Fruit fly (Drosophila melanogaster) whole organism, embryonic: Measurements from ENCODE around the gene CG17801.

Source experiments
- BEAF-32 ChIP-seq: fragments of 200-800 bp; sonication (Bioruptor generic); optimal IDR thresholded peaks from 3 replicates; lab custom pipeline; 2017; ENCODE audit warnings: missing biosample characterization, missing genetic modification characterization, mild to moderate bottlenecking, moderate library complexity, missing genetic modification reagents
- Blimp-1 ChIP-seq: fragments of 200-800 bp; sonication (Bioruptor generic); optimal IDR thresholded peaks from 3 replicates; lab custom pipeline; 2018; ENCODE audit warnings: missing biosample characterization, missing genetic modification characterization, mild to moderate bottlenecking, moderate library complexity, missing genetic modification reagents
- CG11398 ChIP-seq: fragments of 200-800 bp; sonication (Bioruptor generic); optimal IDR thresholded peaks from 2 replicates; lab custom pipeline; 2016; ENCODE audit warnings: missing biosample characterization, missing genetic modification characterization
- CG11723 ChIP-seq: fragments of 200-800 bp; sonication (Bioruptor generic); optimal IDR thresholded peaks from 2 replicates; lab custom pipeline; 2017; ENCODE audit warnings: missing biosample characterization, mild to moderate bottlenecking, missing genetic modification characterization
- CG12299 ChIP-seq: fragments of 200-800 bp; sonication (Bioruptor generic); optimal IDR thresholded peaks from 2 replicates; lab custom pipeline; 2018; ENCODE audit warnings: missing biosample characterization, mild to moderate bottlenecking, missing genetic modification characterization
- CG13424 ChIP-seq: fragments of 200-800 bp; sonication (Bioruptor generic); optimal IDR thresholded peaks from 2 replicates; lab custom pipeline; 2019; ENCODE audit warnings: missing biosample characterization, mild to moderate bottlenecking, missing genetic modification characterization, moderate library complexity
- CG14667 ChIP-seq: fragments of 200-800 bp; sonication (Bioruptor generic); IDR thresholded peaks from 2 replicates; pipeline ENCODE4 v1.3.6; 2022; ENCODE audit warnings: missing biosample characterization, missing genetic modification characterization
- CG1603 ChIP-seq: fragments of 200-800 bp; sonication (Bioruptor generic); optimal IDR thresholded peaks from 2 replicates; lab custom pipeline; 2019; ENCODE audit warnings: missing biosample characterization, mild to moderate bottlenecking, missing genetic modification characterization, moderate library complexity
- CG17328 ChIP-seq: fragments of 200-800 bp; sonication (Bioruptor generic); IDR thresholded peaks from 2 replicates; pipeline ENCODE4 v1.3.6; 2022; ENCODE audit warnings: missing biosample characterization, missing genetic modification characterization
- CG17912 ChIP-seq: fragments of 200-800 bp; sonication (Bioruptor generic); optimal IDR thresholded peaks from 2 replicates; lab custom pipeline; 2018; ENCODE audit warnings: missing biosample characterization, mild to moderate bottlenecking, missing genetic modification characterization
- CG1792 ChIP-seq: fragments of 200-800 bp; sonication (Bioruptor generic); optimal IDR thresholded peaks from 2 replicates; lab custom pipeline; 2016; ENCODE audit warnings: missing biosample characterization, missing genetic modification characterization
- CG2875 ChIP-seq: fragments of 200-800 bp; sonication (Bioruptor generic); optimal IDR thresholded peaks from 2 replicates; lab custom pipeline; 2017; ENCODE audit warnings: missing biosample characterization, mild to moderate bottlenecking, missing genetic modification characterization, missing genetic modification reagents
- CG4282 ChIP-seq: fragments of 200-800 bp; sonication (Bioruptor generic); optimal IDR thresholded peaks from 2 replicates; lab custom pipeline; 2016; ENCODE audit warnings: missing biosample characterization, missing genetic modification characterization
- CG4360 ChIP-seq: fragments of 200-800 bp; sonication (Bioruptor generic); IDR thresholded peaks from 2 replicates; pipeline ENCODE4 v1.3.6; 2022; ENCODE audit warnings: missing biosample characterization, missing genetic modification characterization
- CG7745 ChIP-seq: fragments of 200-800 bp; sonication (Bioruptor generic); optimal IDR thresholded peaks from 2 replicates; lab custom pipeline; 2018; ENCODE audit warnings: missing biosample characterization, mild to moderate bottlenecking, missing genetic modification characterization, moderate library complexity
- CG8359 ChIP-seq: fragments of 200-800 bp; sonication (Bioruptor generic); optimal IDR thresholded peaks from 2 replicates; lab custom pipeline; 2017; ENCODE audit warnings: missing biosample characterization, mild to moderate bottlenecking, missing genetic modification characterization, borderline replicate concordance
- Elba2 ChIP-seq: fragments of 200-800 bp; sonication (Bioruptor generic); optimal IDR thresholded peaks from 3 replicates; lab custom pipeline; 2016; ENCODE audit warnings: missing biosample characterization, missing genetic modification characterization
- Hr51 ChIP-seq, 2 experiments: fragments of 200-800 bp; sonication (Bioruptor generic); optimal IDR thresholded peaks; 2 replicates in 1 of 2; 3 replicates in 1 of 2; lab custom pipeline; 2016 to 2018; ENCODE audit warnings: missing biosample characterization in 2 of 2, missing genetic modification characterization in 2 of 2, mild to moderate bottlenecking in 1 of 2, moderate library complexity in 1 of 2
- Lpt ChIP-seq: fragments of >200 bp; optimal IDR thresholded peaks from 2 replicates; lab custom pipeline; 2018; ENCODE audit warnings: missing biosample characterization, missing genetic modification characterization
- Myb ChIP-seq: fragments of 200-800 bp; sonication (Bioruptor generic); optimal IDR thresholded peaks from 2 replicates; lab custom pipeline; 2016; ENCODE audit warnings: missing biosample characterization, missing genetic modification characterization
- NC2β ChIP-seq: fragments of 200-800 bp; sonication (Bioruptor generic); optimal IDR thresholded peaks from 2 replicates; lab custom pipeline; 2016; ENCODE audit warnings: missing biosample characterization, missing genetic modification characterization
- Rfx ChIP-seq: fragments of 200-800 bp; sonication (Bioruptor generic); IDR thresholded peaks from 2 replicates; pipeline ENCODE4 v1.3.6; 2022; ENCODE audit warnings: missing biosample characterization, missing genetic modification characterization
- Scr ChIP-seq: fragments of 200-800 bp; sonication (Bioruptor generic); IDR thresholded peaks from 2 replicates; pipeline ENCODE4 v1.3.6; 2022; ENCODE audit warnings: missing biosample characterization, missing genetic modification characterization; ENCODE audit not compliant: partially characterized antibody
- YL-1 ChIP-seq: fragments of 200-800 bp; sonication (Bioruptor generic); optimal IDR thresholded peaks from 3 replicates; lab custom pipeline; 2017; ENCODE audit warnings: missing biosample characterization, mild to moderate bottlenecking, missing genetic modification characterization
- bowl ChIP-seq: fragments of 200-800 bp; sonication (Bioruptor generic); IDR thresholded peaks from 2 replicates; pipeline ENCODE4 v1.3.6; 2022; ENCODE audit warnings: missing biosample characterization, missing genetic modification characterization
- bsh ChIP-seq, 2 experiments: fragments of 200-800 bp; sonication (Bioruptor generic); optimal IDR thresholded peaks; 2 replicates each; lab custom pipeline; 2017 to 2018; ENCODE audit warnings: mild to moderate bottlenecking in 2 of 2, missing biosample characterization in 2 of 2, missing genetic modification characterization in 2 of 2, moderate library complexity in 1 of 2
- chm ChIP-seq: fragments of 200-800 bp; sonication (Bioruptor generic); IDR thresholded peaks from 2 replicates; pipeline ENCODE4 v1.3.6; 2022; ENCODE audit warnings: missing biosample characterization, missing genetic modification characterization
- corto ChIP-seq: fragments of 200-800 bp; sonication (Bioruptor generic); optimal IDR thresholded peaks from 2 replicates; lab custom pipeline; 2016; ENCODE audit warnings: missing biosample characterization, mild to moderate bottlenecking, missing genetic modification characterization, moderate library complexity
- crc ChIP-seq: fragments of 200-800 bp; sonication (Bioruptor generic); optimal IDR thresholded peaks from 2 replicates; lab custom pipeline; 2016; ENCODE audit warnings: missing biosample characterization, missing genetic modification characterization
- emc ChIP-seq: fragments of 200-800 bp; sonication (Bioruptor generic); optimal IDR thresholded peaks from 2 replicates; lab custom pipeline; 2016; ENCODE audit warnings: missing biosample characterization, missing genetic modification characterization
- exex ChIP-seq: fragments of 200-800 bp; sonication (Bioruptor generic); optimal IDR thresholded peaks from 4 replicates; lab custom pipeline; 2018; ENCODE audit warnings: missing biosample characterization, mild to moderate bottlenecking, missing genetic modification characterization, moderate library complexity
- fd3F ChIP-seq: fragments of 200-800 bp; sonication (Bioruptor generic); optimal IDR thresholded peaks from 2 replicates; lab custom pipeline; 2018; ENCODE audit warnings: missing biosample characterization, mild to moderate bottlenecking, missing genetic modification characterization, moderate library complexity
- ind ChIP-seq: fragments of 200-800 bp; sonication (Bioruptor generic); optimal IDR thresholded peaks from 3 replicates; lab custom pipeline; 2016; ENCODE audit warnings: missing biosample characterization, missing genetic modification characterization
- jigr1 ChIP-seq: fragments of 200-800 bp; sonication (Bioruptor generic); IDR thresholded peaks from 3 replicates; pipeline ENCODE4 v1.3.6; 2022; ENCODE audit warnings: missing biosample characterization, missing genetic modification characterization
- kah ChIP-seq: fragments of 200-800 bp; sonication (Bioruptor generic); optimal IDR thresholded peaks from 2 replicates; lab custom pipeline; 2018; ENCODE audit warnings: missing biosample characterization, mild to moderate bottlenecking, missing genetic modification characterization
- lbe ChIP-seq: fragments of 200-800 bp; sonication (Bioruptor generic); optimal IDR thresholded peaks from 2 replicates; lab custom pipeline; 2016; ENCODE audit warnings: missing biosample characterization, mild to moderate bottlenecking, missing genetic modification characterization
- lov ChIP-seq, 2 experiments: fragments of 200-800 bp in 1 of 2; fragments of >200 bp in 1 of 2; sonication (Bioruptor generic) in 1 of 2; IDR thresholded peaks in 1 of 2; optimal IDR thresholded peaks in 1 of 2; 2 replicates in 1 of 2; 3 replicates in 1 of 2; pipeline versions ENCODE4 v1.3.6 to Lab custom; 2017 to 2022; ENCODE audit warnings: missing biosample characterization in 1 of 2, missing genetic modification characterization in 1 of 2
- nerfin-2 ChIP-seq: fragments of 200-800 bp; sonication (Bioruptor generic); IDR thresholded peaks from 2 replicates; pipeline ENCODE4 v1.3.6; 2022; ENCODE audit warnings: missing biosample characterization, missing genetic modification characterization; ENCODE audit not compliant: partially characterized antibody
- pb ChIP-seq: fragments of 200-800 bp; sonication (Bioruptor generic); optimal IDR thresholded peaks from 3 replicates; lab custom pipeline; 2016; ENCODE audit warnings: missing biosample characterization, missing genetic modification characterization
- pnt ChIP-seq: fragments of 200-800 bp; sonication (Bioruptor generic); optimal IDR thresholded peaks from 3 replicates; lab custom pipeline; 2016; ENCODE audit warnings: missing biosample characterization, missing genetic modification characterization
- pros ChIP-seq: fragments of 200-800 bp; sonication (Bioruptor generic); optimal IDR thresholded peaks from 3 replicates; lab custom pipeline; 2019; ENCODE audit warnings: missing biosample characterization, mild to moderate bottlenecking, missing genetic modification characterization, moderate library complexity
- repo ChIP-seq: fragments of 200-800 bp; sonication (Bioruptor generic); optimal IDR thresholded peaks from 2 replicates; lab custom pipeline; 2016; ENCODE audit warnings: missing biosample characterization, missing genetic modification characterization
- sc ChIP-seq, 3 experiments: fragments of >200 bp in 2 of 3; fragments of 200-800 bp in 1 of 3; sonication (Bioruptor generic) in 1 of 3; optimal IDR thresholded peaks; 2 replicates in 2 of 3; 3 replicates in 1 of 3; lab custom pipeline; 2017; ENCODE audit warnings: mild to moderate bottlenecking in 1 of 3, missing biosample characterization in 1 of 3, missing genetic modification characterization in 1 of 3, missing genetic modification reagents in 1 of 3
- slou ChIP-seq: fragments of 200-800 bp; sonication (Bioruptor generic); optimal IDR thresholded peaks from 3 replicates; lab custom pipeline; 2016; ENCODE audit warnings: missing biosample characterization, missing genetic modification characterization
- tap ChIP-seq: fragments of 200-800 bp; optimal IDR thresholded peaks from 3 replicates; lab custom pipeline; 2019; ENCODE audit warnings: missing biosample characterization, mild to moderate bottlenecking, missing genetic modification characterization, moderate library complexity
- trh ChIP-seq: fragments of 200-800 bp; sonication (Bioruptor generic); optimal IDR thresholded peaks from 2 replicates; lab custom pipeline; 2016; ENCODE audit warnings: missing biosample characterization, missing genetic modification characterization
- unc-4 ChIP-seq: fragments of 200-800 bp; sonication (Bioruptor generic); IDR thresholded peaks from 2 replicates; pipeline ENCODE4 v1.3.6; 2022; ENCODE audit warnings: missing biosample characterization, missing genetic modification characterization; ENCODE audit not compliant: partially characterized antibody
- zen2 ChIP-seq: fragments of 200-800 bp; sonication (Bioruptor generic); IDR thresholded peaks from 3 replicates; pipeline ENCODE4 v1.3.6; 2022; ENCODE audit warnings: missing biosample characterization, missing genetic modification characterization; ENCODE audit not compliant: partially characterized antibody

CG17801 gene

dm6 chr3R:17798211-17798737, 8.6 kb downstream of the CG17801 start, which contains the start of gene CG7379 (continued):
- TF ChIP-seq CG11723 (GFP tag; lab: Kevin White, UChicago) (peak; percentile 74), pb (GFP tag; lab: Kevin White, UChicago) (peak; percentile 58), Elba2 (peak; percentile 69), tap (tag; lab: Kevin White, UChicago) (peak; percentile 7), emc (GFP tag; lab: Kevin White, UChicago) (peak; percentile 69), corto (GFP tag; lab: Kevin White, UChicago) (no peak), CG14667 (GFP tag; lab: Robert Waterston, UW) (no peak; the same call in 1 of the 2 replicates), Scr (0 out of 2 replicates have a peak, but pooled peaks have one; percentile 11), kah (GFP tag; lab: Kevin White, UChicago) (no peak), CG4282 (GFP tag; lab: Kevin White, UChicago) (peak; percentile 70), Hr51 (GFP tag; optimal IDR thresholded peaks at IDR 0.05; lab: Kevin White, UChicago) (peak in 1 of 2 experiments; percentile 86), CG17328 (GFP tag; lab: Robert Waterston, UW) (peak; percentile 28; the same call in 1 of the 2 replicates), CG8359 (GFP tag; lab: Kevin White, UChicago) (no peak), CG1603 (tag; lab: Kevin White, UChicago) (peak; percentile 51), bowl (no peak), ind (peak; percentile 91), crc (peak; percentile 47), CG7745 (tag; lab: Kevin White, UChicago) (no peak), bsh (GFP tag; optimal IDR thresholded peaks at IDR 0.05; lab: Kevin White, UChicago) (peak; percentile 43 to 60), sc (optimal IDR thresholded peaks at IDR 0.05; lab: Kevin White, UChicago) (no peak), sc (GFP tag; optimal IDR thresholded peaks at IDR 0.05; lab: Kevin White, UChicago) (peak; percentile 46), CG2875 (GFP tag; lab: Kevin White, UChicago) (peak; percentile 51), jigr1 (peak; percentile 38; the same call in 1 of the 3 replicates), Rfx (GFP tag; lab: Robert Waterston, UW) (peak; percentile 95), Blimp-1 (GFP tag; lab: Kevin White, UChicago) (no peak), repo (GFP tag; lab: Kevin White, UChicago) (peak; percentile 47), YL-1 (peak; percentile 96), lov (optimal IDR thresholded peaks at IDR 0.05; lab: Kevin White, UChicago) (no peak), lov (GFP tag; IDR thresholded peaks at IDR 0.05; lab: Robert Waterston, UW) (peak; percentile 43; the same call in 1 of the 3 replicates), Myb (GFP tag; lab: Kevin White, UChicago) (peak; percentile 84), CG12299 (tag; lab: Kevin White, UChicago) (peak; percentile 50), unc-4 (GFP tag; lab: Robert Waterston, UW) (no peak), fd3F (GFP tag; lab: Kevin White, UChicago) (peak; percentile 67), nerfin-2 (GFP tag; lab: Robert Waterston, UW) (no peak), Lpt (GFP tag; lab: Kevin White, UChicago) (no peak), slou (GFP tag; lab: Kevin White, UChicago) (peak; percentile 75), CG11398 (peak; percentile 62), lbe (peak; percentile 92), chm (GFP tag; lab: Robert Waterston, UW) (no peak; the same call in 1 of the 2 replicates), zen2 (GFP tag; lab: Robert Waterston, UW) (no peak), CG17912 (peak; percentile 49), CG13424 (tag; lab: Kevin White, UChicago) (peak; percentile 63), exex (peak; percentile 62), pros (no peak), NC2β (peak; percentile 63), CG1792 (GFP tag; lab: Kevin White, UChicago) (peak; percentile 74), CG4360 (no peak), trh (peak; percentile 41), BEAF-32 (GFP tag; lab: Kevin White, UChicago) (peak; percentile 51), pnt (GFP tag; lab: Kevin White, UChicago) (peak; percentile 24)
